Fruit fly (Drosophila melanogaster) whole organism: ENCODE results near the gene Bet3.
A peak's percentile ranks its signal among the peaks of the same experiment; 100 is the strongest.

ENCODE experiments used
- CG8478 ChIP-seq: fragments of >200 bp; optimal IDR thresholded peaks from 2 replicates; lab custom pipeline; 2018; ENCODE audit warnings: inconsistent platforms
- Dll ChIP-seq: fragments of >200 bp; optimal IDR thresholded peaks from 2 replicates; lab custom pipeline; 2017
- EcR ChIP-seq, 2 experiments: fragments of >200 bp; optimal IDR thresholded peaks; 2 replicates each; lab custom pipeline; 2017; ENCODE audit warnings: missing biosample characterization in 2 of 2, missing genetic modification characterization in 2 of 2, missing genetic modification reagents in 2 of 2
- pan ChIP-seq: fragments of >200 bp; optimal IDR thresholded peaks from 2 replicates; lab custom pipeline; 2017
- psq ChIP-seq: fragments of >200 bp; optimal IDR thresholded peaks from 2 replicates; lab custom pipeline; 2017
- usp ChIP-seq: fragments of >200 bp; optimal IDR thresholded peaks from 2 replicates; lab custom pipeline; 2017; ENCODE audit warnings: missing biosample characterization, missing genetic modification characterization, mixed read lengths

The Bet3 gene

DNA sequence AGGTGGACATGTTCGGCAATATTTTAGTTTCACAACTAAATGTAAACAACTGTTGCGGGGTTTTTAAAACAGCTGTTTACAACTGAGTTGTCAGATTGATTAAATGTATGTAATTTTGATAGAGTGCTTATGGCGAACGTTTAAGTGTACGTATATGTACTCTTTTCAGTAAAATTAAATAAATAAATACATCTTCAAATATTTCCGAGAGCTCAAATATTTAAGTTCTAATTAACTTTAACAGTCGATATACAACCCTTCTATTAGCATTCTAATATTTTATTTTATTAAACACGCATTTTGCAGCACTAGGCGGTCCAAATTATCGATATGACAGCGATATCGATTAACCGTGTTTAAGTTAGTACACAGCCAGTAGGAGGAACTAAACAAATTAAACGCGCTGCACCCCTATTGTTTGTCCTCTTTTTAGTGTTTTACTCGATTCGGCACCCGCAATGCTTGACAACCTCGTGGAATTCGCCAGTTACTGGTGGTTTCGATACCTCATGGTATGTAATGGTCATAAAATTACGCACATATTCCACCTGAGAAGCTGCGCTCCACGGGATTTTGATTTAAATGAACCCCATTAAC lies 9.6 kb upstream of the Bet3 start, which contains the start of the genes CG3448 and ghi:
Gene CG3448, minus strand, starts transcription at position 51 of the 597 bp plus-strand sequence.
Gene ghi, plus strand, starts transcription at position 355 of the 597 bp plus-strand sequence.
- TF ChIP-seq Dll = no peak
- TF ChIP-seq psq (lab: Kevin White, UChicago) = no peak
- TF ChIP-seq EcR (GFP tag; optimal IDR thresholded peaks at IDR 0.05; lab: Kevin White, UChicago) = no peak
- TF ChIP-seq CG8478 (lab: Kevin White, UChicago) = no peak
- TF ChIP-seq pan (lab: Kevin White, UChicago) = no peak
- TF ChIP-seq usp (GFP tag; lab: Kevin White, UChicago) = no peak

DNA sequence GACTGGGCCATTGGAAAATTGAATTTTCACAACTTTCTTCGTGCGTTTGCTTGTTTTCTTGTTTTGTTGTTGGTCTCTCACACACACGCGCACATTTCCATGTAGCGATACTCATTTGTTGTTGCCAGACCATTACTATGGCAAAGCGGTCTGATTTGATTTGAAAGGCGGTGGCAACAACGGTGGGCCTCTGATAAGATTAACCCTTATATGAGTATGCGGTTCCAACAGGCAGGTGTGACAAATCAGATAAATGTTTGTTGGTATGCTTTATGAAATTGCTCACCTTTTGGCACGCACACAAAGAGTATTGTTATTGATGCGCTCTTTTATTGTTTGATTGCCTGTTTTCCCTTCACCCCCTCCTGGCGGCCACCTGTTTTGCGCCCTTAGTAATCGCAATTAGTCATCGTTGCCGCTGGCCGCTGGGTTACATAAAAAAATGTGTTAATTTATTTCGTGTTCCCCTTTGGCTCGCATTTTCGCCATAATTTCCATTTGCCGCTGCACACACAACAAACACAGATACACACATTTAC lies 5.2 kb upstream of the Bet3 start:
- no peak for TF ChIP-seq psq (lab: Kevin White, UChicago)
- no peak for TF ChIP-seq EcR (GFP tag; optimal IDR thresholded peaks at IDR 0.05; lab: Kevin White, UChicago)
- TF ChIP-seq usp (GFP tag; lab: Kevin White, UChicago) = no peak
- no peak for TF ChIP-seq Dll
- no peak for TF ChIP-seq pan (lab: Kevin White, UChicago)
- no peak for TF ChIP-seq CG8478 (lab: Kevin White, UChicago)

DNA sequence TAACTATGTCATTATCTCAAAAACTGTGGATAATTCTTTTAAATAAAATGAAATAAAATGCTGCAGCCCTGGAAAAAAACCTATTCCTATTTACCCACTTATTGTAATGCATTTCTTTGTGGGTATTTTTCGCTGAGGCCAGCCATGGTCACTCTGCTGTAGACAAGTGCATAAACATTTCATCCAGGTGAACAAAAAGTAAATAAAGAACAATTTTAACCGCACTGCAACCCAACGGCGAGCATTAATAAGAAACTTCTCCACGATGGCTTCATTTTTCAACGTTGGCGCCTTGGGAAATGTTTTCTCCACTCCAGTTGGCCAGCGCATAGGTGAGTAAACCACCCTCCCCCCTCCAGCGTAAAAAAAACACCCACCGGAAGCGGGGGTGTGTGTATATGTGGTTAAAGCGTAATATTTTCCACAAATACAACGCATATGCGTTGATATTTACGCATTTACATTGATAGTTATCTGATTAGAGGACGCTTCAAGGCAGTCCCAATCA lies 4.7 kb upstream of the Bet3 start, which contains the start of gene CG3529:
Gene CG3529, plus strand, starts transcription at position 134 of the 508 bp plus-strand sequence.
- TF ChIP-seq psq (lab: Kevin White, UChicago) (no peak), usp (GFP tag; lab: Kevin White, UChicago) (no peak), pan (lab: Kevin White, UChicago) (no peak), Dll (no peak), CG8478 (lab: Kevin White, UChicago) (no peak), EcR (GFP tag; optimal IDR thresholded peaks at IDR 0.05; lab: Kevin White, UChicago) (no peak)

DNA sequence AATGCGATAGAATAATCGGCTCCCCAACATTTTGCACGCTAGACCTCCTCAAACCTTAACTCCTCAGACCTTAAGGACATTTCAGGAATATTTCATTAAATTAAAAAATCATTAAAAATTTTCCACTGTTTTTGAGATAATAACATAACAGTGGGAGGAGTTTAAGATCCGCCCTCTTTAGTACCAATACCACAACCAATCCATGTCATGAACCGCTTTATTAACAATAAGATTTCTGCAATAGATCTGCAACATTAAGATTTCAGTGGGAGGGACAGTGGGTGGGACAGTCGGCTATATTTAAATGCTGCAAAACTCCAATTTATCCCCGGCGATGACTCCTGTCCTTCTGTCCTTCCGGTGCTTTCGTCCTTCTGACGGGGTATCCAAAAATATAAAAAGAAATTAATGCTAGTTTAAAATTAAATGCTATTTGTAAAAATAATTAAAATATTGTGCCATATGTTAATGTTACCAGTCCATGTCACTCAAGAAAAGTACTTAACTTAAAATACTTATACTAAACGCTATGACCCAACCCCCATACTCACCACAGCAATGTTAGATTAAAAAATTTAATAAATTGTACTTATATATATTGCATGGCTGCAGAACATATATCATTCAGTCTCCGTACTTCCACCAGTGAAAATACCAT lies 687 bp upstream of the Bet3 start, which contains the start of gene Srg3:
Gene Srg3, plus strand, starts transcription at position 608 of the 658 bp plus-strand sequence.
- TF ChIP-seq EcR (GFP tag; optimal IDR thresholded peaks at IDR 0.05; lab: Kevin White, UChicago) (no peak), psq (lab: Kevin White, UChicago) (no peak), usp (GFP tag; lab: Kevin White, UChicago) (no peak), pan (lab: Kevin White, UChicago) (no peak), CG8478 (lab: Kevin White, UChicago) (no peak), Dll (no peak)

DNA sequence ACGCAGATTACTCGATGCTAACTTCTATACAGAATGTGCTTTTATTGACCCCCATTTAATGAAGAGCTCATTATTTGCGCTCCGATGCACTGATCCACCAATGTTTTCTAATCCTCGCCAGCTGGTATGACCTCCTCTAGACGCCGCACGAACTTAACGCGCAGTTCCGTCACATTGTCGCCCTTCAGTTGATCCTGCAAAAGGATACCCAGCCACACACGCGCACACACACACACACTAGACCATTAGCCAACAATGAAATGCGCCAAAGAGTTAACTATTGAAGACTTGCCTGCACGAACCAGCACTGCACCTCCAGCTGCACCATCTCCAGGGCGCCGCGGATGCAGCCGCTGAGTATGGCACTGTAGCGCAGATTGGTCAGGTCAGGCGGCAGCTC lies 3.2 kb downstream of the Bet3 start:
- no peak for TF ChIP-seq psq (lab: Kevin White, UChicago)

DNA sequence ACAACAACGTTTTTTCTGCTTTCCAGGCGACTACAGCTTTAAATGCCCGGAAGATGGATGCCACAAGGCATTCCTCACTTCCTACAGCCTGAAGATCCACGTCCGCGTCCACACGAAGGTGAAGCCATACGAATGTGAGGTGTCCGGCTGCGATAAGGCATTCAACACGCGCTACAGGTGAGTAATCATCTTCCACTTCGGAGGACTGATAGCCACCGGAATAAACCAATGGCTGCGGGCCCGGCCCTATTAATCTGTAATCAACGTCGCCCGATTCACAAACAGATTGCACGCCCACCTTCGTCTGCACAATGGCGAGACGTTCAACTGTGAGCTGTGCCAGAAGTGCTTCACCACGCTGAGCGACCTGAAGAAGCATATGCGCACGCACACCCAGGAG lies 6.2 kb downstream of the Bet3 start:
- no peak for TF ChIP-seq usp (GFP tag; lab: Kevin White, UChicago)
- no peak for TF ChIP-seq Dll
- no peak for TF ChIP-seq psq (lab: Kevin White, UChicago)
- TF ChIP-seq EcR (GFP tag; optimal IDR thresholded peaks at IDR 0.05; lab: Kevin White, UChicago) = no peak
- no peak for TF ChIP-seq pan (lab: Kevin White, UChicago)
- no peak for TF ChIP-seq CG8478 (lab: Kevin White, UChicago)

DNA sequence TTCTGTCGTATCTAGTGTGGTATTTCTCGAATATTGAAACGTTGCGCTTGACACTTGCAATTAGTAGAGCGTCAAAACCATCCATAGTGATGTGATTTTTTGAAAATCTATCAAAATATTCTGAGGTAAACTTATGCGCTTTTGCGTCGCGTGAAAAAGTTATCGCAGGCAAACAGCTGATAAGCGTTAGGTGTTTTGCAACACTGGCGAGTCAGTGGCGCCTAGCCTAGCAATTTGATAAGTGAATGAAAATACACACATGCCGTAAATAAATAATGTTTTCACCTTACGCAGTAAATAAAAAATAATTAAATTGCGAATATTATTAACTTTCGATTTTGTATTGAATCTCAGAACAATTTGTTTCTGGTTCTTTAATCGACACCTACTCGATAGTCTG lies 6.8 kb downstream of the Bet3 start, which contains the start of gene CG42526:
Gene CG42526, minus strand, starts transcription at position 85 of the 400 bp plus-strand sequence.
- TF ChIP-seq usp (GFP tag; lab: Kevin White, UChicago) = no peak
- TF ChIP-seq EcR (GFP tag; optimal IDR thresholded peaks at IDR 0.05; lab: Kevin White, UChicago) = no peak
- no peak for TF ChIP-seq pan (lab: Kevin White, UChicago)
- TF ChIP-seq CG8478 (lab: Kevin White, UChicago) = no peak
- no peak for TF ChIP-seq psq (lab: Kevin White, UChicago)
- TF ChIP-seq Dll = no peak

DNA sequence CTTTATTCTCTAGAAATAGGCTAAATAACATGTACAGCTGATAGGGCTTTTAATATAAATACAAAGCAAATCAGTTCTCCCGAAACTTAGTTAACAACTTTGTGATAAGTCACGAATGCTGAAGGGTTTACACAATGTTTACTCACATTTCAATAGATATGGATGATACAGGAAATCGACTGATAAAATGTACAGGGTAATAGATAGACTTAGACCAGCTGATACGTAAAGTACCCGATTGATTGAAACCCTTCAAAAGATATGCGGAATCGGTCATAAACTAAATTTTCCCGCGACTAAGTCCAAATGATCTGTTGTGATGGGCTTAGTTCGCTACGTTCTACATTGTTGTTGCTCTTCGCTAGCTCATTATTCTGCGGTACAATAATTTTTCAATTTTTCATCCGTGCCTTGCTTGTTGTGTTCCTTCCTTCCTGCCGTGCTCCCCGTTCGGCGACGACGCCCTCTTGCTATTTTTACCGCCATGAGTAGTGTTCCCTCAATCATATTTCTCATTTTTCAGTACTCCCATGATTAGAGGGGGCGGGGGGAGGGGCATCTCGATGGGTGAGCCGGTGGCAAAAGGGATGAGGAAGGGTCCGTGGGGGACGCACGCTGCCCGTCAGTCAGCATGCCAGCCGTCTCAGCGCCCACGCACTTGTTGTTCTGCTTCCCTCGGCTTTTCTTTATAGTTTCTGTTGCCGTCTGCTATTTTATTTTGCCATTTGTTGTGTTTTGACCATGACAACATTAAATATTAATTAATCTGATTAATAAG lies 9.1 kb downstream of the Bet3 start:
- TF ChIP-seq EcR (GFP tag; optimal IDR thresholded peaks at IDR 0.05; lab: Kevin White, UChicago) (no peak), psq (lab: Kevin White, UChicago) (no peak), pan (lab: Kevin White, UChicago) (no peak), usp (GFP tag; lab: Kevin White, UChicago) (no peak), CG8478 (lab: Kevin White, UChicago) (no peak), Dll (no peak)

DNA sequence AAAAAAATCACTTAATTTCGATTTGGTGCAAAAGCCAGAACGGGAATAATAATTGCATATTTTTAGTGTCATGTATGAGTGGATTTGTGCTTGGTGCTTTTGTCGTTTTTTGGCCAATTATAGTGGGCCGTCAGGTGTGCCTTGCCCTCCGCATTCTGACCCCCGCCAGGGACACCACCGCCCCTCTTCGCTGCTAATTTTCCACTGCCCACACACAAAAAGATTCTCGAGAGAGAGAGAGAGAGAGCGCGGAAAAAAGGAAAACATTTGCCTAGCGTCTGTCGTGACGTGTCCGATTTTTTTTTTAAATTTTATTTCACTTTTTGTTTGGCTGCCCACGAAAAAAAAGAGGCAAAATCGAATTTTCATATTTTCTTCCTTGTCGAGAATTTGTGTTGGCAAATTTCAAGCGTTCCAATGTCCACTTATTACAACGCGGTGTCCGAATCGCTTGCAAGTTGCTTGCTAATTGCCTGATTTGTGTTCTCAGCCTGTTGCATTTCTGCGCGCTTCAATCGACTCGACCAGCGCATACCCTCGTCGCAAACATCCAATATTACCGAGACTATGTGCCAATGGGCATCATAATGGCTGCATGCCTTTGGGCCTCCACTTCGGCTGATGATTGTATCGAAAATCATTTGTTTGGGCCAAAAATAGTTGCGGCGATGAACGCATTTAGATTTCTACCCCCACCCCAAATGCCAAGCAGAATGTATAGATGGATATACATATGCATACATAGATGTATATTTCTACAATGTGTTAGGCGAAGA lies 10.0 kb downstream of the Bet3 start:
- TF ChIP-seq pan (lab: Kevin White, UChicago) (peak; percentile 4), EcR (GFP tag; optimal IDR thresholded peaks at IDR 0.05; lab: Kevin White, UChicago) (no peak)

DNA sequence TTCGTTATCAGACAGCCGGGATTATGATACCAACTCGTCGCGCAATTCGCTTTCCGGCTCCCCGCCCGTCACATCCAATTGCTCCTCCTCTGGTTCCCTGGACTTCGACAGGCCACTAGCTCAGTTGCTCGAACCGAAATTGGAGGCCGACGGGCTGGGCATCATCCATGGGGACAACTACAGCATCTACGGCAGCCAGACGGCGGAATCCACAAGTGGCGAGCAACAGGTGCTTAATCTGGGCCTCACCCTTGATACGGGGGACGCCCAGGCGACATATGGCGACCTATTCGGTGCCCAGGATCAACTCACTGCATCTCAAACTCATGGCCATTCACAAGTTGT lies 11.5 kb downstream of the Bet3 start:
- TF ChIP-seq CG8478 (lab: Kevin White, UChicago) (no peak), psq (lab: Kevin White, UChicago) (no peak), EcR (GFP tag; optimal IDR thresholded peaks at IDR 0.05; lab: Kevin White, UChicago) (no peak), Dll (no peak), usp (GFP tag; lab: Kevin White, UChicago) (no peak), pan (lab: Kevin White, UChicago) (no peak)
